Worm (Caenorhabditis elegans): ENCODE results near the gene F10B5.2.

The F10B5.2 gene

ce11 chrII:8144543-8144942, at the start of gene F10B5.2:
TSS of gene F10B5.2 (plus strand) at chrII:8144762.
- no peak for TF ChIP-seq unc-62 (GFP tag; optimal IDR thresholded peaks at IDR 0.05)

DNA sequence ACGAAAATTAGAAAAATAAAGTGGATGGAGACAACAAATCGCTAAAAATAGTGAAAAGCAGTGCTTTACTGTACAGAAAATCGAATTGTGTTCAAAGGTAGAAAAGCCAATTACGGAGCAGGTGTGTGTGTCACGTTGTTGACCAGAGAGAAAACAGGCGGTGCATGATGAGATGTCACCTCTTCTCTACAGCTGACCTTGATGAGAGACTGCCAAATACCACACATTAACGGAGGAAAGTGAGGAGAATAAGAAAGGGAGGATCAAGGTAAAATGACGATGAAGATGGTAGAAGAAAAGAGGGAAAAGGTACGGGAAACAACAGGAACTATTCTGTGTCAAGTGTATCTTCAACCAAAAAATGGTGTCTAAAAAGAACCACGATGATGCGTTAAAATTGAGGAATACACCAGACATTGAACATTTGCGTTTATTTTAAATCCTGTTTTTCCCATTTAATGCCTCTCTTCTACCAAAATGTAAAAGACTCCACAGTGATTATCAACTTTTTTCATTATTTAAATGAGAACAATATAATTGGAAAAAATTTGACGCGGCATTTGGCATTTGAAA, 45.3 kb upstream of the F10B5.2 start:
- TF ChIP-seq unc-62 (GFP tag; optimal IDR thresholded peaks at IDR 0.05): no peak

- TF ChIP-seq unc-62 (GFP tag; optimal IDR thresholded peaks at IDR 0.05): no peak
These were observed 42.5 kb upstream of the F10B5.2 start, which contains the start of gene sre-2 for ce11 chrII:8102041-8102440. TSS of gene sre-2 (minus strand) at chrII:8102141.

DNA sequence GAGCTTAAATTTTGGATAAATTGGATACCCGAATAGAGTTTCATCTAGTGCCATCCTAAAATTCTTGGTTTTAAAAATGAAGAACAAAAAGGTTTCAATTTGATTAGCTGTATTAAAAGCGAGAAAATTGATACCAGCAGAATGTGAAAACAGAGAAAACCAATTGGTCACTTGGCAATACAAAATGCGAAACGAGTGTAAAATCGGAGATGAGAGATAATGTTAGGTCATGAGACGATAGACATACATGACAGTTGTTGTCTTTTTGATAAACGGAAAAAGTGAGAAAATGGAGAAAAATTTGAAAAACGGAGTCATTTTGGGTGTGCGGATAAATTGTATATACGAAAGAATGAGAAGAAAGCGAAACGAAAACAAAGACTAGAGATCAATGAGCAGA, 39.6 kb upstream of the F10B5.2 start, which contains the start of gene sfxn-5:
sfxn-5 (minus strand) TSS at position 55 of the 400 bp plus-strand sequence.
- no peak for TF ChIP-seq unc-62 (GFP tag; optimal IDR thresholded peaks at IDR 0.05)

- TF ChIP-seq unc-62 (GFP tag; optimal IDR thresholded peaks at IDR 0.05): no peak
These were observed 37.5 kb upstream of the F10B5.2 start, which contains the start of the genes chst-1 and C41C4.9 for ce11 chrII:8106921-8107695. TSS of gene chst-1 (minus strand) at chrII:8106971. TSS of gene C41C4.9 (plus strand) at chrII:8107645.

ce11 chrII:8112063-8112462, 32.5 kb upstream of the F10B5.2 start, which contains the start of gene lron-4:
TSS of gene lron-4 (minus strand) at chrII:8112163.
- no peak for TF ChIP-seq unc-62 (GFP tag; optimal IDR thresholded peaks at IDR 0.05)

DNA sequence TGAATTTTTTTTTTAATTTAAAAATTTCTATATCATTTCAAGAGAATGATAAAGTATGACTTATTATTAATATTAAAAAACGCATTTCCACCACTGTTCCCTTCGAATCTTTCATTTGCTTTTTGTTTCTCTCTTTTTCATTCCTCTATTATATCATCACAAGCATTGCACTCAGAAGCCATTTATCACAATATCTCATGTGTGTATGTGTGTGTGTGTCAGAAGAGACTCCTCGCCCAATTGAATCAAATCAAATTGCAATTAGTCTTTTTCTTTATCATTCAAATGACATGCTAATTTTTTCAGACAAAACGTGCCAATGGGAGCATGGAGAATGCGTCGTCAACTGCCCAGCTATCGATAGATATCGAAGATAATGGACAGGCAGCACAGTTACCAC, 28.4 kb upstream of the F10B5.2 start, which contains the start of gene unc-105:
unc-105 (plus strand) TSS at position 301 of the 400 bp plus-strand sequence.
- TF ChIP-seq unc-62 (GFP tag; optimal IDR thresholded peaks at IDR 0.05): no peak

- no peak for TF ChIP-seq unc-62 (GFP tag; optimal IDR thresholded peaks at IDR 0.05)
These were observed 27.1 kb upstream of the F10B5.2 start for ce11 chrII:8117426-8117825.

ce11 chrII:8124867-8125266, 19.7 kb upstream of the F10B5.2 start, which contains the start of gene ire-1:
TSS of gene ire-1 (minus strand) at chrII:8124910.
- TF ChIP-seq unc-62 (GFP tag; optimal IDR thresholded peaks at IDR 0.05): no peak

DNA sequence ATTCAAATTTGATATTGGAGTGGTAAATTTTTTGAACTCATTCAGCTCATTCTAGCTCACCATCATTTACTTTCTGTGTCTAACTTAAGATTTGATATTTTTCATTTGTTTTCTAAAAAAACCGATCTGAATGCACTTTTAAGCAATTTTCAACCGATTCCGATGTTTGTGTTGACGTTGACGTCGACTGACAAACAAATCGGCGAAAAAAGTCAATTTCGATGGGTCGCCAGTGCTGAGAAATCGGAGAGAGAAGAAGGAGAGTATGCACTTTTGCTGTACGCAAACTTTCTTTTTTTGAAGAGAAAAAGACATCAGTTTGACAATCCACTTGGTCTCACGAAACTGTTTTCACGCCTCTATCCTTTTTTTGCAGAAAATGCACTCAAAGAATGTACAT, 19.1 kb upstream of the F10B5.2 start:
- TF ChIP-seq unc-62 (GFP tag; optimal IDR thresholded peaks at IDR 0.05): no peak

DNA sequence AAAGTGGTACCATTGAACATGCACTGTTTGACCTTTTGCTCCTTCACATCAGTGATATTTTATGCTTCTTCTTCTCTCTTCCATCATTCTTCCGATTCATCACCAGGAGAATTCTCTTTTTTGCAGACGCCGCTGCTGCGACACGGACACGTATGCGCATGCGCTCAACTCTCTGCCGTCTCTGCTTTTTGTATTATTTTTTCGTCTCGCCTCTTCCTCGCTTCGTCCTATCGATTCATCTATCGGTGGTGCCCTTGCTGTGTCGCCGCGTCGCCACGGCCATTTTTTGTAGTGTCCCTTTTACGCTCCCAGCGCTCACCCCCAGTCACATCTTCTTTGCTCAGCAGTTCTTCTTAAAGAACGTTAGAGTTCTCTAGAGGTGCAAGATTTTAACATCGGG, 18.4 kb upstream of the F10B5.2 start:
- no peak for TF ChIP-seq unc-62 (GFP tag; optimal IDR thresholded peaks at IDR 0.05)

- no peak for TF ChIP-seq unc-62 (GFP tag; optimal IDR thresholded peaks at IDR 0.05)
These were observed 17.9 kb upstream of the F10B5.2 start for ce11 chrII:8126617-8127016.

ce11 chrII:8127290-8127689, 17.3 kb upstream of the F10B5.2 start:
- no peak for TF ChIP-seq unc-62 (GFP tag; optimal IDR thresholded peaks at IDR 0.05)

DNA sequence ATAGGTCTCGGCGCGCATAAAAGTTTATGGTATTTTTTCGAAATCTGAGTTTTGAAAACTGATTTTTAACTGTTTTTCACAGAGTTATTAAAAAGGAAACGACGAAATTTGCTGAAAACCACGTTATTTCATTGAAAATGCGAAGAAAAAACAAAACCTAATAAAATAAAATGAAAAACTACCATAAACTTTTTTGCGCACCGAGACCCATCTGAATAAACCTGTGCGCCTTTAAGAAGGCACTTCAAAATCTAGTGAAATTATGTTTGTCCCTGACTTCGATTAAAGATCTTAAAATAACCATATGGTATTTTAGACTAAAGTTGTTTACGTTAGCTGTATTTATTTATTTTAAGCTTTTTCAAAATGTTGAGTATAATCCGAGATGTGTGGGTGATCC, 16.8 kb upstream of the F10B5.2 start:
- TF ChIP-seq unc-62 (GFP tag; optimal IDR thresholded peaks at IDR 0.05): no peak

DNA sequence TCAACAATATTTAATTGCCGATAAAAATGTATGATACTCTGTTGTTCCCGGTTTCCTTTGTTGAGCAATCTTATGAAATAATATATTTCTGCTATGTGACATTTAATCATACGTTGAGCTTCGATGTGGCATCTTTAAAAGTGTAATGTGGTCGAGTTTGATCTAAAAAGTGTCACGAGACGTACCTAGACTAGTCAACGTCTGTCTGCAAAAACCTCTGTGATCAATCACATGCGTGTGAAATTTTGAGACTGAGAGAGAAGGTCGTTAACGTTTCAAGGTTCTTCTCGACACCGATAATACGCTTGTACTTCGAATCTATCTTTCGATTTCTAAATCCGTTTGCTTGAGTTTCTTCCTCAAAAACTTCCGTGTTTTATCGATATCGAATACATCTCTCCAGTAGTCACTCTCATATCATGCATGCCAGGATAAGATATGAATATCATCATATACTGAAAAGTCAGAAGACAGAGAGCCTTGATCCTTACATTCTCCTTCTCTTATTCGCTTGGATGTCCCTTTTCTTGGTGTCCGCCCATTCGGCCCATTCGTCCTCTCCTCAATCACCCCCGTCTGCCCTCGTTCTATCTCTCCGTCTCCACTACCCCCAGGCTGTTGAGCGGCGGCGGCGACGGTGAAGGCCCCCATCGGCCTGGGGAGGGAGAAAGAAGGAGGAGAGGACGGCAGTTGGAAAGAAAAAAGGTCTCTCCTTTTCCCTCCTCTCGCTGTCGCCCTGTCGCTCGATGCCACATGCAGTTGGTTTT, 16.1 kb upstream of the F10B5.2 start:
- TF ChIP-seq unc-62 (GFP tag; optimal IDR thresholded peaks at IDR 0.05): no peak

- TF ChIP-seq unc-62 (GFP tag; optimal IDR thresholded peaks at IDR 0.05): no peak
These were observed 15.5 kb upstream of the F10B5.2 start for ce11 chrII:8129040-8129387.

Data from whole organism, dauer.